Worm (Caenorhabditis elegans) whole organism, late embryonic: ENCODE data around the gene Y22D7AL.9.

Experiments used
- C08G9.2 ChIP-seq: sonication (generic microtip); optimal IDR thresholded peaks from 2 replicates; lab custom pipeline; 2016; ENCODE audit warnings: mild to moderate bottlenecking, missing genetic modification characterization, moderate library complexity, missing compliant biosample characterization
- C38D4.7 ChIP-seq: fragments of 200-800 bp; sonication (Bioruptor generic); optimal IDR thresholded peaks from 2 replicates; lab custom pipeline; 2018; ENCODE audit warnings: mild to moderate bottlenecking, missing genetic modification characterization, moderate library complexity, missing compliant biosample characterization
- F13H6.1 ChIP-seq: sonication (generic microtip); optimal IDR thresholded peaks from 2 replicates; lab custom pipeline; 2016; ENCODE audit warnings: missing genetic modification characterization, missing compliant biosample characterization
- K02D7.2 ChIP-seq: sonication (generic microtip); optimal IDR thresholded peaks from 2 replicates; lab custom pipeline; 2017; ENCODE audit warnings: mild to moderate bottlenecking, missing genetic modification characterization, missing compliant biosample characterization
- Y22D7AL.16 ChIP-seq: sonication (generic microtip); optimal IDR thresholded peaks from 2 replicates; lab custom pipeline; 2016; ENCODE audit warnings: missing genetic modification characterization, missing compliant biosample characterization
- ama-1 ChIP-seq: fragments of 150-350 bp; optimal IDR thresholded peaks from 2 replicates; lab custom pipeline; 2014
- ceh-14 ChIP-seq: sonication (generic microtip); optimal IDR thresholded peaks from 2 replicates; lab custom pipeline; 2016; ENCODE audit warnings: missing genotype, missing genetic modification characterization, missing compliant biosample characterization
- ceh-18 ChIP-seq: sonication (generic microtip); optimal IDR thresholded peaks from 2 replicates; lab custom pipeline; 2016; ENCODE audit warnings: missing genetic modification characterization, missing compliant biosample characterization
- ceh-2 ChIP-seq: sonication (generic microtip); optimal IDR thresholded peaks from 2 replicates; lab custom pipeline; 2016; ENCODE audit warnings: missing genotype, missing genetic modification characterization, missing compliant biosample characterization
- ceh-22 ChIP-seq: sonication (generic microtip); optimal IDR thresholded peaks from 2 replicates; lab custom pipeline; 2017; ENCODE audit warnings: missing biosample characterization, missing genetic modification characterization
- ceh-24 ChIP-seq: sonication (generic microtip); optimal IDR thresholded peaks from 2 replicates; lab custom pipeline; 2016; ENCODE audit warnings: mild to moderate bottlenecking, missing genetic modification characterization, missing compliant biosample characterization
- ceh-31 ChIP-seq: sonication (generic microtip); optimal IDR thresholded peaks from 2 replicates; lab custom pipeline; 2016; ENCODE audit warnings: missing genetic modification characterization, missing compliant biosample characterization
- ceh-34 ChIP-seq: sonication (generic microtip); optimal IDR thresholded peaks from 2 replicates; lab custom pipeline; 2016; ENCODE audit warnings: mild to moderate bottlenecking, missing genetic modification characterization, missing compliant biosample characterization
- ceh-48 ChIP-seq: sonication (generic microtip); optimal IDR thresholded peaks from 2 replicates; lab custom pipeline; 2016; ENCODE audit warnings: missing genetic modification characterization, inconsistent platforms, missing compliant biosample characterization
- ceh-9 ChIP-seq: sonication (generic microtip); optimal IDR thresholded peaks from 2 replicates; lab custom pipeline; 2016; ENCODE audit warnings: mild to moderate bottlenecking, missing genetic modification characterization, inconsistent platforms, missing compliant biosample characterization
- che-1 ChIP-seq: sonication (generic microtip); optimal IDR thresholded peaks from 2 replicates; lab custom pipeline; 2016; ENCODE audit warnings: mild to moderate bottlenecking, missing genetic modification characterization, missing compliant biosample characterization
- dmd-4 ChIP-seq: sonication (generic microtip); optimal IDR thresholded peaks from 2 replicates; lab custom pipeline; 2016; ENCODE audit warnings: borderline replicate concordance, missing genetic modification characterization, missing compliant biosample characterization
- dve-1 ChIP-seq: sonication (generic microtip); optimal IDR thresholded peaks from 2 replicates; lab custom pipeline; 2017; ENCODE audit warnings: antibody characterized with exemption, mild to moderate bottlenecking, missing genetic modification characterization, missing compliant biosample characterization
- elt-2 ChIP-seq: sonication (generic microtip); optimal IDR thresholded peaks from 2 replicates; lab custom pipeline; 2016; ENCODE audit warnings: missing genetic modification reagents, missing genetic modification characterization, missing compliant biosample characterization
- elt-4 ChIP-seq: sonication (generic microtip); optimal IDR thresholded peaks from 2 replicates; lab custom pipeline; 2016; ENCODE audit warnings: missing genetic modification characterization, missing compliant biosample characterization
- ets-4 ChIP-seq: sonication (generic microtip); optimal IDR thresholded peaks from 2 replicates; lab custom pipeline; 2016; ENCODE audit warnings: missing genetic modification characterization, missing compliant biosample characterization
- fax-1 ChIP-seq: sonication (generic microtip); optimal IDR thresholded peaks from 2 replicates; lab custom pipeline; 2016; ENCODE audit warnings: missing genotype, missing genetic modification characterization, missing compliant biosample characterization
- fkh-10 ChIP-seq: fragments of 150-350 bp; optimal IDR thresholded peaks from 2 replicates; lab custom pipeline; 2014; ENCODE audit warnings: missing biosample characterization, missing genetic modification reagents, missing genetic modification characterization
- fkh-6 ChIP-seq: sonication (generic microtip); optimal IDR thresholded peaks from 2 replicates; lab custom pipeline; 2016; ENCODE audit warnings: missing genetic modification characterization, missing compliant biosample characterization
- gmeb-2 ChIP-seq: sonication (generic microtip); optimal IDR thresholded peaks from 2 replicates; lab custom pipeline; 2016; ENCODE audit warnings: missing genetic modification characterization, inconsistent platforms, missing compliant biosample characterization
- hlh-13 ChIP-seq: fragments of 200-800 bp; sonication (Bioruptor generic); optimal IDR thresholded peaks from 2 replicates; lab custom pipeline; 2018; ENCODE audit warnings: mild to moderate bottlenecking, missing genetic modification characterization, missing compliant biosample characterization
- hlh-15 ChIP-seq: sonication (generic microtip); optimal IDR thresholded peaks from 2 replicates; lab custom pipeline; 2016; ENCODE audit warnings: missing genetic modification characterization, missing compliant biosample characterization
- hlh-6 ChIP-seq: sonication (generic microtip); optimal IDR thresholded peaks from 2 replicates; lab custom pipeline; 2016; ENCODE audit warnings: missing genotype, missing genetic modification characterization, missing compliant biosample characterization
- lim-6 ChIP-seq: sonication (generic microtip); optimal IDR thresholded peaks from 2 replicates; lab custom pipeline; 2016; ENCODE audit warnings: missing genetic modification characterization, missing compliant biosample characterization
- lin-11 ChIP-seq: fragments of 200-800 bp; sonication (Bioruptor generic); optimal IDR thresholded peaks from 2 replicates; lab custom pipeline; 2018; ENCODE audit warnings: mild to moderate bottlenecking, missing genetic modification characterization, missing compliant biosample characterization
- mec-3 ChIP-seq: sonication (generic microtip); optimal IDR thresholded peaks from 2 replicates; lab custom pipeline; 2016; ENCODE audit warnings: borderline replicate concordance, missing genetic modification characterization, missing compliant biosample characterization
- npax-4 ChIP-seq: sonication (generic microtip); optimal IDR thresholded peaks from 2 replicates; lab custom pipeline; 2016; ENCODE audit warnings: missing genetic modification characterization, missing compliant biosample characterization
- pag-3 ChIP-seq: sonication (generic microtip); optimal IDR thresholded peaks from 2 replicates; lab custom pipeline; 2016; ENCODE audit warnings: missing compliant biosample characterization, missing genetic modification characterization, borderline replicate concordance
- pha-2 ChIP-seq: sonication (generic microtip); optimal IDR thresholded peaks from 2 replicates; lab custom pipeline; 2017; ENCODE audit warnings: mild to moderate bottlenecking, missing genetic modification characterization, missing compliant biosample characterization
- pqm-1 ChIP-seq: sonication (generic microtip); optimal IDR thresholded peaks from 2 replicates; lab custom pipeline; 2016; ENCODE audit warnings: missing genetic modification characterization, missing compliant biosample characterization
- ref-2 ChIP-seq: sonication (generic microtip); optimal IDR thresholded peaks from 2 replicates; lab custom pipeline; 2016; ENCODE audit warnings: missing genetic modification characterization, missing compliant biosample characterization
- sdc-2 ChIP-seq: sonication (generic microtip); optimal IDR thresholded peaks from 2 replicates; lab custom pipeline; 2016; ENCODE audit warnings: missing genotype, missing genetic modification characterization, missing compliant biosample characterization
- sox-2 ChIP-seq: fragments of 200-800 bp; sonication (Bioruptor generic); IDR thresholded peaks from 2 replicates; pipeline ENCODE4 v1.3.6; 2022; ENCODE audit warnings: missing genetic modification reagents, missing genetic modification characterization, missing compliant biosample characterization
- sox-4 ChIP-seq: sonication (generic microtip); optimal IDR thresholded peaks from 2 replicates; lab custom pipeline; 2017; ENCODE audit warnings: mild to moderate bottlenecking, missing genetic modification characterization, inconsistent platforms, missing compliant biosample characterization
- syd-9 ChIP-seq: sonication (generic microtip); optimal IDR thresholded peaks from 2 replicates; lab custom pipeline; 2016; ENCODE audit warnings: mild to moderate bottlenecking, missing genetic modification characterization, moderate library complexity, missing compliant biosample characterization
- tbx-7 ChIP-seq: sonication (generic microtip); optimal IDR thresholded peaks from 2 replicates; lab custom pipeline; 2016; ENCODE audit warnings: missing genotype, missing genetic modification characterization, missing compliant biosample characterization
- unc-55 ChIP-seq: sonication (generic microtip); optimal IDR thresholded peaks from 2 replicates; lab custom pipeline; 2017; ENCODE audit warnings: missing biosample characterization, missing genetic modification reagents, missing genetic modification characterization

Y22D7AL.9 gene

DNA sequence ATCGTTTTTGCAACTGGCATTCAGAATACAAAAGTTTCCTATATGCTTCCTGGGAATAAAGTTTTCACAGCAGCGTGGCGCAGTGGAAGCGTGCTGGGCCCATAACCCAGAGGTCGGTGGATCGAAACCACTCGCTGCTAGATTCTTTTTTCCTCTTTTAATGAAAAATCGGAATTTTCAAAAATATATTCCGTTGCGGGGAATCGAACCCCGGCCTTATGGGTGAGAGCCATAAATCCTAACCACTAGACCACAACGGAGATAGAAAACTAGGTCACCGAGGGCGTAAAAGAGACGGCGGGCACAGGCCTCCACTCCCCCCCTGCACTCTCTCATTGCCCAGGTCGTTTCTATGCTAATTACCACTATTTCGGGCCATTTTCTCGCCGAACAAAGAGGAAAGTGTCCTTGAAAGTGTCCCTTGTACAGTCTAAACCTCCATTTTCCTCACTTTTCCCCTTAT, 9.3 kb downstream of the Y22D7AL.9 start, which contains the start of gene Y22D7AL.6 (continued):
- peak; percentile 26 for TF ChIP-seq dmd-4
- no peak for TF ChIP-seq elt-4 (tag; lab: Kevin White, UChicago)
- peak; percentile 51 for TF ChIP-seq ceh-48 (tag; lab: Kevin White, UChicago)
- peak; percentile 51 for TF ChIP-seq ref-2
- peak; percentile 83 for TF ChIP-seq hlh-6 (tag; lab: Kevin White, UChicago)
- peak; percentile 23 for TF ChIP-seq F13H6.1
- peak; percentile 77 for TF ChIP-seq C08G9.2 (tag; lab: Kevin White, UChicago)
- peak; percentile 37 for TF ChIP-seq tbx-7
- no peak for TF ChIP-seq fkh-10 (GFP tag; lab: Kevin White, UChicago)
- TF ChIP-seq dve-1, result peak; percentile 19
- TF ChIP-seq sox-4 (tag; lab: Kevin White, UChicago), result peak; percentile 62
- no peak for TF ChIP-seq pag-3
- TF ChIP-seq ets-4 (tag; lab: Kevin White, UChicago), result peak; percentile 4
- peak; percentile 74 for TF ChIP-seq C38D4.7
- peak; percentile 83 for TF ChIP-seq gmeb-2 (tag; lab: Kevin White, UChicago)
- peak; percentile 59 for TF ChIP-seq ceh-18 (tag; lab: Kevin White, UChicago)
- peak; percentile 40 for TF ChIP-seq syd-9 (tag; lab: Kevin White, UChicago)
- TF ChIP-seq ceh-31 (tag; lab: Kevin White, UChicago), result peak; percentile 47
- peak; percentile 76 for TF ChIP-seq che-1 (tag; lab: Kevin White, UChicago)
- no peak for TF ChIP-seq ceh-22
- peak; percentile 22 for TF ChIP-seq ceh-24 (tag; lab: Kevin White, UChicago)
- TF ChIP-seq fax-1 (tag; lab: Kevin White, UChicago), result peak; percentile 64
- TF ChIP-seq pha-2 (tag; lab: Kevin White, UChicago), result peak; percentile 69
- TF ChIP-seq hlh-13 (GFP tag; lab: Kevin White, UChicago), result peak; percentile 60
- TF ChIP-seq unc-55 (GFP tag; lab: Kevin White, UChicago), result no peak
- peak; percentile 45 for TF ChIP-seq ceh-34 (tag; lab: Kevin White, UChicago)
- peak; percentile 43 for TF ChIP-seq npax-4
- TF ChIP-seq ceh-2 (tag; lab: Kevin White, UChicago), result peak; percentile 39
- TF ChIP-seq lim-6 (tag; lab: Kevin White, UChicago), result no peak
- TF ChIP-seq ama-1, result no peak
- TF ChIP-seq hlh-15 (tag; lab: Kevin White, UChicago), result no peak
- TF ChIP-seq K02D7.2 (tag; lab: Kevin White, UChicago), result peak; percentile 71
- TF ChIP-seq lin-11 (tag; lab: Kevin White, UChicago), result peak; percentile 59
- no peak for TF ChIP-seq pqm-1
- TF ChIP-seq elt-2 (tag; lab: Kevin White, UChicago), result peak; percentile 63
- TF ChIP-seq fkh-6, result peak; percentile 39
- TF ChIP-seq ceh-9 (tag; lab: Kevin White, UChicago), result peak; percentile 44
- peak; percentile 49 for TF ChIP-seq sdc-2 (tag; lab: Kevin White, UChicago)
- no peak for TF ChIP-seq mec-3
- peak; percentile 73 for TF ChIP-seq sox-2

DNA sequence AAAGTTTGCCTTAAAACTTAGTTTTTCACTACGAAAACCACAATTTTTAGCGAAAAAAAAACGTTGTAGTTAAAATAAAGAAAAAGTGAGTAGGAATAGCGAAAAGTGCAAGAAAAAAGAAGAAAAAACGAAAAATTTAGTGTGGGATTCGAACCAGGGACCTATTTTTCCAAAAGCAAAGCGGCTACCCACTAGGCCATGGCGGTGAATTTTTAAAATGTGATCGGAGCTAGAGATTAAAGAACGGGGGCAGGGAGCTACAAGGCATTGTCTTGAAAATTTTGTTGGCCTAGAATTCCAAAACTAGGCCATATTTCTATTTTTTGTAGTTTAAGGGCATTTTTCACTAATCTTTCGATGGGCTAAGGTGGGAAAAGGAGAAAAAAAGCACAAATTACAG, 10.1 kb downstream of the Y22D7AL.9 start:
- TF ChIP-seq elt-2 (tag; lab: Kevin White, UChicago), result no peak
- TF ChIP-seq ceh-14 (tag; lab: Kevin White, UChicago), result no peak
- no peak for TF ChIP-seq dmd-4

DNA sequence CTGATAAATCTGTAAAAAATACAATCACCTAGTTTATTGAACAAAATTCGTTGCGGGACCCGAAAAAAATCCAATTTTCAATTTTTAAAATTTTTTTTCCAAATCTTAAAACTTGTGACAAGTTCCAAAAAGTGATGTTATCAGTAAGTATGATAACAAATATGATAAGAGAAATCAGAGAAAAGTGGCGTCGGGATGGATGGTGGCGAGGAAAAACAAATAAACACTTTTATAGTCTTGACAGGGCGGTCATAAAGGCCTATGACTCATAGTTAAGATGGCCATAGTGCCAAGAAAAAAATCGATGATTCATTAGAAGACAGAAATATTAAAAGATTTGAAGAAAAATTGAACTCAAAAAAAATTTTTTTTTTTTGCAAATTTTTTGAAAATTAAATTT, 11.2 kb downstream of the Y22D7AL.9 start:
- TF ChIP-seq ets-4 (tag; lab: Kevin White, UChicago) (no peak), elt-2 (tag; lab: Kevin White, UChicago) (peak; percentile 85), Y22D7AL.16 (tag; lab: Kevin White, UChicago) (no peak)
